Fruit fly (Drosophila melanogaster) whole organism, embryonic: Measurements from ENCODE around the gene CG6168.

Source experiments
- Abd-B ChIP-seq: fragments of 200-800 bp; sonication (Bioruptor generic); optimal IDR thresholded peaks from 2 replicates; lab custom pipeline; 2018; ENCODE audit warnings: missing biosample characterization, mild to moderate bottlenecking, missing genetic modification characterization, moderate library complexity
- CG11695 ChIP-seq: fragments of 200-800 bp; sonication (Bioruptor generic); IDR thresholded peaks from 3 replicates; pipeline ENCODE4 v1.3.6; 2022; ENCODE audit warnings: missing biosample characterization, missing genetic modification characterization
- CG14710 ChIP-seq: fragments of 200-800 bp; sonication (Bioruptor generic); optimal IDR thresholded peaks from 3 replicates; lab custom pipeline; 2019; ENCODE audit warnings: missing biosample characterization, mild to moderate bottlenecking, missing genetic modification characterization, moderate library complexity
- CG15696 ChIP-seq: fragments of 200-800 bp; sonication (Bioruptor generic); optimal IDR thresholded peaks from 2 replicates; lab custom pipeline; 2019; ENCODE audit warnings: missing biosample characterization, mild to moderate bottlenecking, missing genetic modification characterization, moderate library complexity
- CG1647 ChIP-seq: fragments of 200-800 bp; sonication (Bioruptor generic); optimal IDR thresholded peaks from 3 replicates; lab custom pipeline; 2016; ENCODE audit warnings: missing biosample characterization, missing genetic modification characterization
- CG17912 ChIP-seq: fragments of 200-800 bp; sonication (Bioruptor generic); optimal IDR thresholded peaks from 2 replicates; lab custom pipeline; 2018; ENCODE audit warnings: missing biosample characterization, mild to moderate bottlenecking, missing genetic modification characterization
- CG18011 ChIP-seq: fragments of 200-800 bp; sonication (Bioruptor generic); optimal IDR thresholded peaks from 2 replicates; lab custom pipeline; 2017; ENCODE audit warnings: missing biosample characterization, missing genetic modification characterization, mild to moderate bottlenecking, moderate library complexity, missing genotype
- CG2116 ChIP-seq: fragments of 200-800 bp; sonication (Bioruptor generic); optimal IDR thresholded peaks from 3 replicates; lab custom pipeline; 2018; ENCODE audit warnings: missing biosample characterization, mild to moderate bottlenecking, missing genetic modification characterization
- CG31365 ChIP-seq: fragments of 200-800 bp; sonication (Bioruptor generic); optimal IDR thresholded peaks from 2 replicates; lab custom pipeline; 2018; ENCODE audit warnings: missing biosample characterization, mild to moderate bottlenecking, missing genetic modification characterization
- CG3163 ChIP-seq: fragments of 200-800 bp; sonication (Bioruptor generic); optimal IDR thresholded peaks from 3 replicates; lab custom pipeline; 2016; ENCODE audit warnings: missing biosample characterization, missing genetic modification characterization
- CG32767 ChIP-seq: fragments of 200-800 bp; sonication (Bioruptor generic); IDR thresholded peaks from 2 replicates; pipeline ENCODE4 v1.3.6; 2022; ENCODE audit warnings: missing biosample characterization, missing genetic modification characterization
- CG3281 ChIP-seq: fragments of 200-800 bp; sonication (Bioruptor generic); optimal IDR thresholded peaks from 3 replicates; lab custom pipeline; 2017; ENCODE audit warnings: missing biosample characterization, mild to moderate bottlenecking, missing genetic modification characterization
- CG4424 ChIP-seq: fragments of 200-800 bp; sonication (Bioruptor generic); optimal IDR thresholded peaks from 3 replicates; lab custom pipeline; 2016; ENCODE audit warnings: missing biosample characterization, missing genetic modification characterization
- CG4617 ChIP-seq: fragments of 200-800 bp; sonication (Bioruptor generic); optimal IDR thresholded peaks from 3 replicates; lab custom pipeline; 2016; ENCODE audit warnings: missing biosample characterization, missing genetic modification characterization, borderline replicate concordance
- CG4854 ChIP-seq: fragments of 200-800 bp; sonication (Bioruptor generic); optimal IDR thresholded peaks from 2 replicates; lab custom pipeline; 2016; ENCODE audit warnings: missing biosample characterization, missing genetic modification characterization, inconsistent platforms
- CG6654 ChIP-seq: fragments of 200-800 bp; sonication (Bioruptor generic); optimal IDR thresholded peaks from 2 replicates; lab custom pipeline; 2017; ENCODE audit warnings: missing biosample characterization, mild to moderate bottlenecking, missing genetic modification characterization
- CG7556 ChIP-seq: fragments of 200-800 bp; sonication (Bioruptor generic); optimal IDR thresholded peaks from 2 replicates; lab custom pipeline; 2017; ENCODE audit warnings: missing biosample characterization, mild to moderate bottlenecking, missing genetic modification characterization
- CG7839 ChIP-seq: fragments of 200-800 bp; sonication (Bioruptor generic); optimal IDR thresholded peaks from 3 replicates; lab custom pipeline; 2018; ENCODE audit warnings: missing biosample characterization, mild to moderate bottlenecking, missing genetic modification characterization, moderate library complexity
- CG7987 ChIP-seq: fragments of 200-800 bp; sonication (Bioruptor generic); optimal IDR thresholded peaks from 2 replicates; lab custom pipeline; 2018; ENCODE audit warnings: missing biosample characterization, mild to moderate bottlenecking, missing genetic modification characterization, moderate library complexity
- CG8089 ChIP-seq: fragments of 200-800 bp; sonication (Bioruptor generic); optimal IDR thresholded peaks from 3 replicates; lab custom pipeline; 2016; ENCODE audit warnings: missing biosample characterization, missing genetic modification characterization
- CG8290 ChIP-seq, 3 experiments: fragments of 200-800 bp; sonication (Bioruptor generic); optimal IDR thresholded peaks; 2 replicates each; lab custom pipeline; 2016 to 2019; ENCODE audit warnings: missing biosample characterization in 3 of 3, missing genetic modification characterization in 3 of 3, mild to moderate bottlenecking in 2 of 3, moderate library complexity in 1 of 3
- CG8478 ChIP-seq: fragments of >200 bp; optimal IDR thresholded peaks from 2 replicates; lab custom pipeline; 2018
- CG9932 ChIP-seq: fragments of 200-800 bp; sonication (Bioruptor generic); IDR thresholded peaks from 2 replicates; pipeline ENCODE4 v1.3.6; 2022; ENCODE audit warnings: missing biosample characterization, missing genetic modification characterization
- CHES-1-like ChIP-seq: fragments of 200-800 bp; sonication (Bioruptor generic); optimal IDR thresholded peaks from 2 replicates; lab custom pipeline; 2016; ENCODE audit warnings: missing biosample characterization, missing genetic modification characterization
- Chrac-16 ChIP-seq: fragments of 200-800 bp; sonication (Bioruptor generic); optimal IDR thresholded peaks from 3 replicates; lab custom pipeline; 2016; ENCODE audit warnings: missing biosample characterization, missing genetic modification characterization
- Dek ChIP-seq: fragments of 200-800 bp; sonication (Bioruptor generic); optimal IDR thresholded peaks from 3 replicates; lab custom pipeline; 2019; ENCODE audit warnings: missing biosample characterization, mild to moderate bottlenecking, missing genetic modification characterization, moderate library complexity
- Doc2 ChIP-seq: fragments of 200-800 bp; sonication (Bioruptor generic); IDR thresholded peaks from 2 replicates; pipeline ENCODE4 v1.3.6; 2022; ENCODE audit warnings: missing biosample characterization, missing genetic modification characterization
- Dref ChIP-seq: fragments of 200-800 bp; sonication (Bioruptor generic); IDR thresholded peaks from 2 replicates; pipeline ENCODE4 v1.3.6; 2022; ENCODE audit warnings: missing biosample characterization, missing genetic modification characterization
- Ets65A ChIP-seq: fragments of 200-800 bp; sonication (Bioruptor generic); peaks from one replicate; lab custom pipeline; 2016; ENCODE audit warnings: missing biosample characterization, missing genetic modification characterization
- Fer3 ChIP-seq: fragments of 200-800 bp; sonication (Bioruptor generic); optimal IDR thresholded peaks from 2 replicates; lab custom pipeline; 2018; ENCODE audit warnings: missing biosample characterization, mild to moderate bottlenecking, missing genetic modification characterization, moderate library complexity
- Jarid2 ChIP-seq: fragments of 200-800 bp; sonication (Bioruptor generic); optimal IDR thresholded peaks from 3 replicates; lab custom pipeline; 2017; ENCODE audit warnings: mild to moderate bottlenecking, missing biosample characterization, missing genetic modification reagents, missing genetic modification characterization
- Kr ChIP-seq: fragments of 200-800 bp; sonication (Bioruptor generic); optimal IDR thresholded peaks from 2 replicates; lab custom pipeline; 2017; ENCODE audit warnings: missing biosample characterization, mild to moderate bottlenecking, missing genetic modification characterization
- Mad ChIP-seq: fragments of 200-800 bp; sonication (Bioruptor generic); optimal IDR thresholded peaks from 2 replicates; lab custom pipeline; 2016; ENCODE audit warnings: missing biosample characterization, missing genetic modification characterization
- Meics ChIP-seq: fragments of 200-800 bp; sonication (Bioruptor generic); optimal IDR thresholded peaks from 2 replicates; lab custom pipeline; 2017; ENCODE audit warnings: missing biosample characterization, mild to moderate bottlenecking, missing genetic modification characterization
- Nf-YA ChIP-seq: fragments of 200-800 bp; sonication (Bioruptor generic); IDR thresholded peaks from 2 replicates; pipeline ENCODE4 v1.3.6; 2022; ENCODE audit warnings: missing biosample characterization, missing genetic modification characterization
- Optix ChIP-seq: fragments of 200-800 bp; sonication (Bioruptor generic); IDR thresholded peaks from 3 replicates; pipeline ENCODE4 v1.3.6; 2022; ENCODE audit warnings: missing biosample characterization, missing genetic modification characterization
- Sin3A ChIP-seq: fragments of >200 bp; optimal IDR thresholded peaks from 2 replicates; lab custom pipeline; 2018
- ara ChIP-seq: fragments of 200-800 bp; sonication (Bioruptor generic); IDR thresholded peaks from 2 replicates; pipeline ENCODE4 v1.3.6; 2022; ENCODE audit warnings: missing biosample characterization, missing genetic modification characterization
- bcd ChIP-seq: fragments of 200-800 bp; sonication (Bioruptor generic); optimal IDR thresholded peaks from 2 replicates; lab custom pipeline; 2017; ENCODE audit warnings: missing biosample characterization, mild to moderate bottlenecking, missing genetic modification characterization
- cg ChIP-seq: fragments of 200-800 bp; sonication (Bioruptor generic); optimal IDR thresholded peaks from 3 replicates; lab custom pipeline; 2019; ENCODE audit warnings: missing biosample characterization, mild to moderate bottlenecking, missing genetic modification characterization, moderate library complexity
- ems ChIP-seq: fragments of 200-800 bp; sonication (Bioruptor generic); optimal IDR thresholded peaks from 3 replicates; lab custom pipeline; 2016; ENCODE audit warnings: missing biosample characterization, missing genetic modification characterization
- grn ChIP-seq: fragments of 200-800 bp; sonication (Bioruptor generic); optimal IDR thresholded peaks from 3 replicates; lab custom pipeline; 2017; ENCODE audit warnings: missing biosample characterization, missing genetic modification characterization
- jing ChIP-seq: fragments of 200-800 bp; sonication (Bioruptor generic); optimal IDR thresholded peaks from 2 replicates; lab custom pipeline; 2018; ENCODE audit warnings: missing biosample characterization, mild to moderate bottlenecking, missing genetic modification characterization
- lab ChIP-seq: fragments of 200-800 bp; sonication (Bioruptor generic); optimal IDR thresholded peaks from 3 replicates; lab custom pipeline; 2017; ENCODE audit warnings: missing biosample characterization, missing genetic modification characterization, mild to moderate bottlenecking, moderate library complexity, missing genetic modification reagents
- mld ChIP-seq: fragments of 200-800 bp; sonication (Bioruptor generic); IDR thresholded peaks from 3 replicates; pipeline ENCODE4 v1.3.6; 2022; ENCODE audit warnings: missing biosample characterization, missing genetic modification characterization; ENCODE audit not compliant: partially characterized antibody
- p53 ChIP-seq: fragments of 200-800 bp; sonication (Bioruptor generic); optimal IDR thresholded peaks from 2 replicates; lab custom pipeline; 2016; ENCODE audit warnings: missing biosample characterization, missing genetic modification characterization
- rib ChIP-seq: fragments of 200-800 bp; sonication (Bioruptor generic); IDR thresholded peaks from 2 replicates; pipeline ENCODE4 v1.3.6; 2022; ENCODE audit warnings: missing biosample characterization, missing genetic modification characterization
- scrt ChIP-seq: fragments of 200-800 bp; sonication (Bioruptor generic); optimal IDR thresholded peaks from 2 replicates; lab custom pipeline; 2018; ENCODE audit warnings: missing biosample characterization, mild to moderate bottlenecking, missing genetic modification characterization, moderate library complexity

The CG6168 gene

dm6 chr3L:11285066-11285465 is 36.5 kb downstream of the CG6168 start (continued):
- no peak for TF ChIP-seq CG4617 (GFP tag; lab: Kevin White, UChicago)
- TF ChIP-seq Ets65A, result no peak
- no peak for TF ChIP-seq CG7987 (GFP tag; lab: Kevin White, UChicago)
- no peak for TF ChIP-seq Mad (GFP tag; lab: Kevin White, UChicago)
- TF ChIP-seq CG1647 (GFP tag; lab: Kevin White, UChicago), result peak; percentile 26
- no peak for TF ChIP-seq ems
- TF ChIP-seq Jarid2, result no peak
- no peak for TF ChIP-seq p53
- TF ChIP-seq Sin3A (lab: Kevin White, UChicago), result no peak
- TF ChIP-seq CG15696 (tag; lab: Kevin White, UChicago), result peak; percentile 42
- TF ChIP-seq scrt (GFP tag; lab: Kevin White, UChicago), result no peak
- peak; percentile 9 for TF ChIP-seq CG4854 (GFP tag; lab: Kevin White, UChicago)
- TF ChIP-seq mld, result no peak
- TF ChIP-seq CG8290 (GFP tag; optimal IDR thresholded peaks at IDR 0.05; lab: Kevin White, UChicago), result no peak
- no peak for TF ChIP-seq CG8290 (tag; optimal IDR thresholded peaks at IDR 0.05; lab: Kevin White, UChicago)
- TF ChIP-seq CG7556, result no peak
- no peak for TF ChIP-seq Kr
- no peak for TF ChIP-seq Optix (GFP tag; lab: Robert Waterston, UW)

dm6 chr3L:11284091-11285023 is 37.2 kb downstream of the CG6168 start:
- TF ChIP-seq CG17912 (no peak), CG18011 (GFP tag; lab: Kevin White, UChicago) (no peak), CG9932 (GFP tag; lab: Robert Waterston, UW) (0 out of 2 replicates have a peak, but pooled peaks have one; percentile 34), CG31365 (tag; lab: Kevin White, UChicago) (no peak), CG11695 (GFP tag; lab: Robert Waterston, UW) (no peak), Fer3 (tag; lab: Kevin White, UChicago) (no peak), CG4424 (no peak), CG3163 (GFP tag; lab: Kevin White, UChicago) (no peak), jing (GFP tag; lab: Kevin White, UChicago) (no peak), CG32767 (GFP tag; lab: Robert Waterston, UW) (no peak), cg (GFP tag; lab: Kevin White, UChicago) (no peak), grn (peak; percentile 4), CG8290 (GFP tag; optimal IDR thresholded peaks at IDR 0.05; lab: Kevin White, UChicago) (no peak), CG8290 (tag; optimal IDR thresholded peaks at IDR 0.05; lab: Kevin White, UChicago) (peak in 1 of 2 experiments; percentile 60), CG2116 (GFP tag; lab: Kevin White, UChicago) (no peak), p53 (no peak), Abd-B (GFP tag; lab: Kevin White, UChicago) (no peak), CG8478 (lab: Kevin White, UChicago) (no peak), CG3281 (GFP tag; lab: Kevin White, UChicago) (peak; percentile 3), CHES-1-like (GFP tag; lab: Kevin White, UChicago) (no peak), Chrac-16 (no peak), ara (GFP tag; lab: Robert Waterston, UW) (no peak), CG8089 (GFP tag; lab: Kevin White, UChicago) (no peak), CG6654 (GFP tag; lab: Kevin White, UChicago) (no peak), CG14710 (no peak), bcd (GFP tag; lab: Kevin White, UChicago) (no peak), rib (no peak), Doc2 (GFP tag; lab: Robert Waterston, UW) (no peak), scrt (GFP tag; lab: Kevin White, UChicago) (no peak), Nf-YA (GFP tag; lab: Robert Waterston, UW) (0 out of 2 replicates have a peak, but pooled peaks have one; percentile 5), Meics (GFP tag; lab: Kevin White, UChicago) (no peak), CG7839 (tag; lab: Kevin White, UChicago) (no peak), lab (GFP tag; lab: Kevin White, UChicago) (peak; percentile 46), Dref (GFP tag; lab: Robert Waterston, UW) (no peak), Dek (tag; lab: Kevin White, UChicago) (no peak)
